Worm (Caenorhabditis elegans) whole organism, L1 larva: Measurements from ENCODE around the gene D1053.2.

Experiments
- ama-1 ChIP-seq: fragments of 150-350 bp; optimal IDR thresholded peaks from 2 replicates; lab custom pipeline; 2014
- ces-1 ChIP-seq: fragments of 150-350 bp; optimal IDR thresholded peaks from 2 replicates; lab custom pipeline; 2014; ENCODE audit warnings: missing biosample characterization, missing genetic modification reagents, missing genetic modification characterization
- egl-27 ChIP-seq, 2 experiments: fragments of 150-350 bp in 1 of 2; sonication (generic microtip); optimal IDR thresholded peaks; 3 replicates each; lab custom pipeline; 2017 to 2018; ENCODE audit warnings: missing biosample characterization in 2 of 2, missing genetic modification characterization in 2 of 2, missing genetic modification reagents in 2 of 2
- elt-3 ChIP-seq, 6 experiments: fragments of 150-350 bp in 1 of 6; sonication (generic microtip); optimal IDR thresholded peaks; 2 replicates each; lab custom pipeline; 2017 to 2018; ENCODE audit warnings: missing biosample characterization in 6 of 6, missing genetic modification characterization in 6 of 6, inconsistent platforms in 1 of 6
- fkh-10 ChIP-seq: sonication (generic microtip); optimal IDR thresholded peaks from 2 replicates; lab custom pipeline; 2017; ENCODE audit warnings: missing biosample characterization, missing genetic modification reagents, missing genetic modification characterization
- mdl-1 ChIP-seq, 2 experiments: fragments of 150-350 bp; optimal IDR thresholded peaks; 2 replicates each; lab custom pipeline; 2014 to 2017; ENCODE audit warnings: missing biosample characterization in 2 of 2, missing genetic modification characterization in 2 of 2, inconsistent platforms in 1 of 2
- nhr-11 ChIP-seq: fragments of 150-350 bp; optimal IDR thresholded peaks from 2 replicates; lab custom pipeline; 2014; ENCODE audit warnings: missing biosample characterization, missing genetic modification characterization
- nhr-12 ChIP-seq: sonication (generic microtip); optimal IDR thresholded peaks from 2 replicates; lab custom pipeline; 2017; ENCODE audit warnings: missing biosample characterization, missing genetic modification characterization
- sptf-1 ChIP-seq: fragments of 150-350 bp; optimal IDR thresholded peaks from 2 replicates; lab custom pipeline; 2014; ENCODE audit warnings: missing biosample characterization, missing genetic modification characterization
- tbx-2 ChIP-seq: sonication (generic microtip); optimal IDR thresholded peaks from 2 replicates; lab custom pipeline; 2016; ENCODE audit warnings: missing genetic modification characterization, missing compliant biosample characterization
- unc-62 ChIP-seq: fragments of 150-350 bp; optimal IDR thresholded peaks from 2 replicates; lab custom pipeline; 2014; ENCODE audit warnings: missing biosample characterization, missing genetic modification reagents, missing genetic modification characterization

ce11 chrX:11732752-11733151, 4.8 kb downstream of the D1053.2 start:
- TF ChIP-seq unc-62, result no peak
- no peak for TF ChIP-seq egl-27 (tag; optimal IDR thresholded peaks at IDR 0.05; lab: Kevin White, UChicago)
- no peak for TF ChIP-seq ces-1
- TF ChIP-seq nhr-11 (tag; lab: Kevin White, UChicago), result no peak
- no peak for TF ChIP-seq sptf-1 (tag; lab: Kevin White, UChicago)
- no peak for TF ChIP-seq tbx-2 (tag; lab: Kevin White, UChicago)
- TF ChIP-seq fkh-10, result no peak
- no peak for TF ChIP-seq elt-3 (tag; optimal IDR thresholded peaks at IDR 0.05; lab: Kevin White, UChicago)
- no peak for TF ChIP-seq mdl-1 (tag; optimal IDR thresholded peaks at IDR 0.05; lab: Kevin White, UChicago)
- no peak for TF ChIP-seq nhr-12 (tag; lab: Kevin White, UChicago)
- TF ChIP-seq ama-1 (lab: Kevin White, UChicago), result no peak
